Fruit fly (Drosophila melanogaster) whole organism, adult: ENCODE results near the gene IntS6.

Source experiments
- CG11617 ChIP-seq: fragments of 200-800 bp; sonication (Bioruptor generic); optimal IDR thresholded peaks from 2 replicates; lab custom pipeline; 2017; ENCODE audit warnings: mild to moderate bottlenecking, missing biosample characterization, missing genetic modification reagents, missing genetic modification characterization
- CG12768 ChIP-seq: fragments of 200-800 bp; sonication (Bioruptor generic); optimal IDR thresholded peaks from 2 replicates; lab custom pipeline; 2017; ENCODE audit warnings: missing biosample characterization, missing genetic modification characterization, mild to moderate bottlenecking, moderate library complexity, missing genetic modification reagents
- CG14711 ChIP-seq: fragments of 200-800 bp; sonication (Bioruptor generic); optimal IDR thresholded peaks from 2 replicates; lab custom pipeline; 2018; ENCODE audit warnings: missing biosample characterization, mild to moderate bottlenecking, missing genetic modification characterization, moderate library complexity
- CG1620 ChIP-seq: fragments of 200-800 bp; sonication (Bioruptor generic); optimal IDR thresholded peaks from 2 replicates; lab custom pipeline; 2016; ENCODE audit warnings: missing biosample characterization, missing genetic modification characterization
- CG33017 ChIP-seq: fragments of 200-800 bp; sonication (Bioruptor generic); optimal IDR thresholded peaks from 2 replicates; lab custom pipeline; 2018; ENCODE audit warnings: missing biosample characterization, mild to moderate bottlenecking, missing genetic modification characterization, moderate library complexity
- CG5204 ChIP-seq: fragments of 200-800 bp; sonication (Bioruptor generic); optimal IDR thresholded peaks from 2 replicates; lab custom pipeline; 2016; ENCODE audit warnings: missing biosample characterization, missing genetic modification characterization
- CG7045 ChIP-seq: fragments of 200-800 bp; sonication (Bioruptor generic); optimal IDR thresholded peaks from 2 replicates; lab custom pipeline; 2017; ENCODE audit warnings: missing biosample characterization, mild to moderate bottlenecking, missing genetic modification characterization
- CG7101 ChIP-seq: fragments of 200-800 bp; sonication (Bioruptor generic); optimal IDR thresholded peaks from 2 replicates; lab custom pipeline; 2018; ENCODE audit warnings: missing biosample characterization, mild to moderate bottlenecking, missing genetic modification characterization, moderate library complexity
- Clk ChIP-seq: fragments of 200-800 bp; sonication (Bioruptor generic); optimal IDR thresholded peaks from 2 replicates; lab custom pipeline; 2017; ENCODE audit warnings: missing biosample characterization, missing genetic modification characterization
- Crg-1 ChIP-seq: fragments of 200-800 bp; sonication (Bioruptor generic); optimal IDR thresholded peaks from 2 replicates; lab custom pipeline; 2016; ENCODE audit warnings: missing biosample characterization, missing genetic modification characterization
- Hr96 ChIP-seq: fragments of 200-800 bp; sonication (Bioruptor generic); optimal IDR thresholded peaks from 2 replicates; lab custom pipeline; 2016; ENCODE audit warnings: missing biosample characterization, missing genetic modification characterization
- Mnt ChIP-seq: fragments of 200-800 bp; sonication (Bioruptor generic); optimal IDR thresholded peaks from 2 replicates; lab custom pipeline; 2016; ENCODE audit warnings: missing biosample characterization, mild to moderate bottlenecking, missing genetic modification characterization
- bab1 ChIP-seq: fragments of 200-800 bp; sonication (Bioruptor generic); optimal IDR thresholded peaks from 3 replicates; lab custom pipeline; 2019; ENCODE audit warnings: missing biosample characterization, mild to moderate bottlenecking, missing genetic modification characterization, moderate library complexity
- cic ChIP-seq: fragments of 200-800 bp; sonication (Bioruptor generic); optimal IDR thresholded peaks from 2 replicates; lab custom pipeline; 2017; ENCODE audit warnings: missing biosample characterization, mild to moderate bottlenecking, missing genetic modification characterization, moderate library complexity
- cnc ChIP-seq, 2 experiments: fragments of >200 bp; optimal IDR thresholded peaks; 2 replicates each; lab custom pipeline; 2017
- kay ChIP-seq: fragments of 200-800 bp; sonication (Bioruptor generic); peaks from one replicate; lab custom pipeline; 2016; ENCODE audit warnings: missing biosample characterization, missing genetic modification characterization, borderline replicate concordance
- ovo ChIP-seq: fragments of 200-800 bp; sonication (Bioruptor generic); optimal IDR thresholded peaks from 2 replicates; lab custom pipeline; 2016; ENCODE audit warnings: missing biosample characterization, missing genetic modification characterization
- pad ChIP-seq: fragments of 200-800 bp; sonication (Bioruptor generic); optimal IDR thresholded peaks from 3 replicates; lab custom pipeline; 2017; ENCODE audit warnings: missing biosample characterization, missing genetic modification characterization, mild to moderate bottlenecking, moderate library complexity, missing genetic modification reagents
- tj ChIP-seq: fragments of 200-800 bp; sonication (Bioruptor generic); optimal IDR thresholded peaks from 3 replicates; lab custom pipeline; 2017; ENCODE audit warnings: missing biosample characterization, mild to moderate bottlenecking, missing genetic modification characterization, moderate library complexity
- toe ChIP-seq: fragments of 200-800 bp; sonication (Bioruptor generic); optimal IDR thresholded peaks from 2 replicates; lab custom pipeline; 2016; ENCODE audit warnings: missing biosample characterization, missing genetic modification characterization

IntS6 gene

DNA sequence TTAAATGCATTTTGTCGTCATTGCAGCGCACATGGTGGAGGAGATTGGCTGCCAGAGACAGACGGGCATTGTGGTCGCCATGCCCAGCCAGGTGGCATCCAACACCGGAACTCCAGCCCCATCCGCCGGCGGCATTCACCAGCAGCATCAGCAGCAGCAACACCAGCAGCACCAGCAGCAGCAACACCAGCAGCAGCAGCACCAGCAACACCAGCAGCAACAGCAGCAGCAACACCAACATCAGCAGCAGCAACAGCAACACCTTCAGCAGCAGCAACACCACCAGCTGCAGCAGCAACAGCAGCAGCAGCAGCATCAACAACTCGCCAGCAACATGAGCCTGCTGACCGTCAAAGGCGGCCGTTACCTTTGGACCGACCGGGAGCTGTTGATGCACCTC, 5.8 kb upstream of the IntS6 start:
- TF ChIP-seq CG7045 (GFP tag; lab: Kevin White, UChicago): no peak
- TF ChIP-seq cnc (optimal IDR thresholded peaks at IDR 0.05; lab: Kevin White, UChicago): no peak
- no peak for TF ChIP-seq CG1620 (GFP tag; lab: Kevin White, UChicago)
- TF ChIP-seq Mnt (GFP tag; lab: Kevin White, UChicago): no peak
- TF ChIP-seq bab1 (GFP tag; lab: Kevin White, UChicago): no peak
- TF ChIP-seq CG11617: no peak
- no peak for TF ChIP-seq CG7101 (tag; lab: Kevin White, UChicago)
- no peak for TF ChIP-seq kay (GFP tag; lab: Kevin White, UChicago)
- TF ChIP-seq CG5204 (GFP tag; lab: Kevin White, UChicago): no peak
- no peak for TF ChIP-seq ovo (GFP tag; lab: Kevin White, UChicago)
- no peak for TF ChIP-seq Crg-1 (GFP tag; lab: Kevin White, UChicago)
- no peak for TF ChIP-seq tj (GFP tag; lab: Kevin White, UChicago)
- TF ChIP-seq Clk (GFP tag; lab: Kevin White, UChicago): no peak
- no peak for TF ChIP-seq toe (GFP tag; lab: Kevin White, UChicago)
- no peak for TF ChIP-seq CG12768 (GFP tag; lab: Kevin White, UChicago)
- TF ChIP-seq Hr96 (GFP tag; lab: Kevin White, UChicago): no peak
- no peak for TF ChIP-seq CG14711
- TF ChIP-seq pad (GFP tag; lab: Kevin White, UChicago): no peak

DNA sequence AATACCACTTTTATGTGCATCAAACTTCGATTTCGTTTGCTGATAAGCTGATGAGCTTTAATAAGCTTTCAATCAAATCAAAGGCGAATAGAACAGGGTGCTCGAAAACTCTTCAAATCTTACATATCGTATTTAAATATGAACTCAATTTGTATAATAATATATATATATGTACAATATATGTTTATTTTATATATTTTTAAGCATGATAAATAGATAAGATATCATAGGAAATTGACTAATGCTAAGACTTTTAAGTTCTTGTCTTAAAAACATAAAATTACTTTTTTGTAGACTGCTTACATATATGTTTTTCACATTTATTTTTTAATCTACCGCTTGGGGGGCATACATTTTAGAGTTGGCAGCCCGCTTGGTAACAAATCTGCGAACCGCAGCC, 4.9 kb upstream of the IntS6 start, which contains the start of gene CG15772:
Gene CG15772, plus strand, starts transcription at position 301 of the 400 bp plus-strand sequence.
- TF ChIP-seq CG7045 (GFP tag; lab: Kevin White, UChicago) (no peak), pad (GFP tag; lab: Kevin White, UChicago) (no peak), toe (GFP tag; lab: Kevin White, UChicago) (no peak), cic (no peak), CG1620 (GFP tag; lab: Kevin White, UChicago) (no peak), CG33017 (tag; lab: Kevin White, UChicago) (peak; percentile 19), cnc (optimal IDR thresholded peaks at IDR 0.05; lab: Kevin White, UChicago) (no peak), Mnt (GFP tag; lab: Kevin White, UChicago) (no peak), tj (GFP tag; lab: Kevin White, UChicago) (peak; percentile 21), CG12768 (GFP tag; lab: Kevin White, UChicago) (no peak), ovo (GFP tag; lab: Kevin White, UChicago) (no peak), CG7101 (tag; lab: Kevin White, UChicago) (peak; percentile 61), Clk (GFP tag; lab: Kevin White, UChicago) (no peak), CG11617 (peak; percentile 22), kay (GFP tag; lab: Kevin White, UChicago) (no peak), bab1 (GFP tag; lab: Kevin White, UChicago) (no peak), CG5204 (GFP tag; lab: Kevin White, UChicago) (no peak), Hr96 (GFP tag; lab: Kevin White, UChicago) (no peak), CG14711 (peak; percentile 35), Crg-1 (GFP tag; lab: Kevin White, UChicago) (no peak)

DNA sequence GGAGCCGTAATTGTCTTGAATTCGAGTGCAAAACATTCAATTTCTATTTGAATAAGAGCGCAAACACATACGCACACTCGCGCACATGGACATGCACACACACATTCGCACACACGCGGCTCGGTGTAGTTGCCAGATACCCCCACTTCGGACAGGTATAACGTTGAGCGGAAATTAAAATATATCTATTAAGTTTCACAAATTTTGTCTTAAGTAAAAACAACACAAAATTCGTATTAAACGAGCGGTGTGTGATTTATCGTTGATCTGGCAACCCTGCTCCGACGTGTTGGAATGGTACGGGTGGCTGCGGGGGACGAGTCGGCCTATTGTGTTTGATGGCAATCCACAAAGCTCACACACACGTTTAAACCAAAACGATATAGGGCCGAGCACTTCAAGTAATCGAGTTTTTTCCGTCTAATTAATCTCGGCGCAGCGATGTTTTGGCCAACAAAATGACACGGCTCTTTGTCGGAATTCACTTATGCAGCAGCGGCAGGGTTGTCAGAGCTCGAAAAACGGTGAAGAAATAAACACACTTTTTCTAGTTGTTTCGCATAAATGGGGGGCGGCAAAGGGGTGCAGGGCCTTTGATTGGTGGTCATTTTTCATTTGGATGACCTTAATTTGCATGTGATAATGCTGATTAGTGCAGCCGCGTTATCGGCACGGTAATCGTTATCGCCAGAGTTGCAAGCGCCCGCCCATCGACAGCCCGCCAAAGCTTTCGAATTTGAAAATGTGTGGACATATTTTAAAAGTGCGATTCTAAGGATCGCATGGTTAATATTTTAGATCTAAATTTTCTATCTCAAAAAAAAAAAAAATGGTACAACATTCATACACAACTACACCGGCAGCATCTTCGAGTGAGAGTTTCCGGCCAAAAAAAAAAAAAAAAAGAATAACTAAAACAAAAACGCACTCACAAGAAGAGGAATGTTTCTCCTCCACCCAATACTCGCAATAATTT, 926 bp downstream of the IntS6 start:
- TF ChIP-seq CG5204 (GFP tag; lab: Kevin White, UChicago) (peak; percentile 67), CG7045 (GFP tag; lab: Kevin White, UChicago) (peak; percentile 27), Clk (GFP tag; lab: Kevin White, UChicago) (peak; percentile 42), Hr96 (GFP tag; lab: Kevin White, UChicago) (peak; percentile 83), bab1 (GFP tag; lab: Kevin White, UChicago) (peak; percentile 86), cic (peak; percentile 31), toe (GFP tag; lab: Kevin White, UChicago) (peak; percentile 47), cnc (optimal IDR thresholded peaks at IDR 0.05; lab: Kevin White, UChicago) (no peak), CG11617 (peak; percentile 82), tj (GFP tag; lab: Kevin White, UChicago) (peak; percentile 69), CG14711 (peak; percentile 94), CG1620 (GFP tag; lab: Kevin White, UChicago) (peak; percentile 75), CG33017 (tag; lab: Kevin White, UChicago) (peak; percentile 73), Mnt (GFP tag; lab: Kevin White, UChicago) (peak; percentile 93), Crg-1 (GFP tag; lab: Kevin White, UChicago) (peak; percentile 64), CG12768 (GFP tag; lab: Kevin White, UChicago) (peak; percentile 25), kay (GFP tag; lab: Kevin White, UChicago) (no peak), ovo (GFP tag; lab: Kevin White, UChicago) (peak; percentile 49), CG7101 (tag; lab: Kevin White, UChicago) (peak; percentile 88), pad (GFP tag; lab: Kevin White, UChicago) (no peak)

DNA sequence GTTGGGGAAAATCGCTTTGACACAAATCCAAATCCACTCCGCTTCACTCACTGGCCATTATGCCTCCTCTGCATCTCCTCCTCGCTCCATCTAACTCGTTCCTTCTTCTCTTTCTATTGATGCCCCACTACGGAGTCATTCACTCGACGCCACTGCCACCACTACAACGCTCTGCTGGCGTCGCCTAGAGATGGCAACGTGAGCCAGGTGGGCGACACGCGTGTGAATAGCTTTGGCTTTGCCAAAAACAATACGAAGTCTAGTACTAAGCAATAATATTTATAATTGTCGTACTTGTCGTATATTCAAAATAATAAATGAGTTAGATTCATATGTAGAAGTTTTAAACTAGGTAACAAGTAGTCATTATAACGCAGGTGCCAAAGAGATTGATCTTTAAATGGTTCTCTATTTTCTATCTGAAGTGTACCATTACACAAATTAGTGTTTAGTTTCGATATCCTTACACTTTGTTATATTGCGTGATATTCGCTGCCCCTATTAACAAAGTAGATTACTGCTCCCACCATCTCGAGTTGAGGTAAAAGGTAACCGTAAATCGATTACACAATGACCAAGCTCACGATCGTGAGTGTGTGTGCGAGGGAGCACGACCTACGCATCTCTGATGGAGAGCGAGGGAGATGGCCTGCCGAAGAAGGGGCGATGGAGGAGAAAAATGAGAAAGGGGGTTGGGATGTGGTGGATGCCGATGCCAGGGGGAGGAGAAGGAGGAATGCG, 1.9 kb downstream of the IntS6 start:
- TF ChIP-seq Crg-1 (GFP tag; lab: Kevin White, UChicago) (no peak), cic (no peak), CG7101 (tag; lab: Kevin White, UChicago) (peak; percentile 31), toe (GFP tag; lab: Kevin White, UChicago) (peak; percentile 39), Hr96 (GFP tag; lab: Kevin White, UChicago) (no peak), tj (GFP tag; lab: Kevin White, UChicago) (no peak), CG7045 (GFP tag; lab: Kevin White, UChicago) (no peak), ovo (GFP tag; lab: Kevin White, UChicago) (no peak), CG12768 (GFP tag; lab: Kevin White, UChicago) (peak; percentile 2), Clk (GFP tag; lab: Kevin White, UChicago) (no peak), CG5204 (GFP tag; lab: Kevin White, UChicago) (no peak), pad (GFP tag; lab: Kevin White, UChicago) (peak; percentile 99), kay (GFP tag; lab: Kevin White, UChicago) (no peak), CG14711 (no peak)
